Fruit fly (Drosophila melanogaster) whole organism, adult: ENCODE data around the gene Ogg1.

Experiments
- CG11617 ChIP-seq: fragments of 200-800 bp; sonication (Bioruptor generic); optimal IDR thresholded peaks from 2 replicates; lab custom pipeline; 2017; ENCODE audit warnings: mild to moderate bottlenecking, missing biosample characterization, missing genetic modification reagents, missing genetic modification characterization
- CG12768 ChIP-seq: fragments of 200-800 bp; sonication (Bioruptor generic); optimal IDR thresholded peaks from 2 replicates; lab custom pipeline; 2017; ENCODE audit warnings: missing biosample characterization, missing genetic modification characterization, mild to moderate bottlenecking, moderate library complexity, missing genetic modification reagents
- CG14711 ChIP-seq: fragments of 200-800 bp; sonication (Bioruptor generic); optimal IDR thresholded peaks from 2 replicates; lab custom pipeline; 2018; ENCODE audit warnings: missing biosample characterization, mild to moderate bottlenecking, missing genetic modification characterization, moderate library complexity
- CG1620 ChIP-seq: fragments of 200-800 bp; sonication (Bioruptor generic); optimal IDR thresholded peaks from 2 replicates; lab custom pipeline; 2016; ENCODE audit warnings: missing biosample characterization, missing genetic modification characterization
- CG33017 ChIP-seq: fragments of 200-800 bp; sonication (Bioruptor generic); optimal IDR thresholded peaks from 2 replicates; lab custom pipeline; 2018; ENCODE audit warnings: missing biosample characterization, mild to moderate bottlenecking, missing genetic modification characterization, moderate library complexity
- CG5204 ChIP-seq: fragments of 200-800 bp; sonication (Bioruptor generic); optimal IDR thresholded peaks from 2 replicates; lab custom pipeline; 2016; ENCODE audit warnings: missing biosample characterization, missing genetic modification characterization
- CG7045 ChIP-seq: fragments of 200-800 bp; sonication (Bioruptor generic); optimal IDR thresholded peaks from 2 replicates; lab custom pipeline; 2017; ENCODE audit warnings: missing biosample characterization, mild to moderate bottlenecking, missing genetic modification characterization
- CG7101 ChIP-seq: fragments of 200-800 bp; sonication (Bioruptor generic); optimal IDR thresholded peaks from 2 replicates; lab custom pipeline; 2018; ENCODE audit warnings: missing biosample characterization, mild to moderate bottlenecking, missing genetic modification characterization, moderate library complexity
- Clk ChIP-seq: fragments of 200-800 bp; sonication (Bioruptor generic); optimal IDR thresholded peaks from 2 replicates; lab custom pipeline; 2017; ENCODE audit warnings: missing biosample characterization, missing genetic modification characterization
- Crg-1 ChIP-seq: fragments of 200-800 bp; sonication (Bioruptor generic); optimal IDR thresholded peaks from 2 replicates; lab custom pipeline; 2016; ENCODE audit warnings: missing biosample characterization, missing genetic modification characterization
- Hr96 ChIP-seq: fragments of 200-800 bp; sonication (Bioruptor generic); optimal IDR thresholded peaks from 2 replicates; lab custom pipeline; 2016; ENCODE audit warnings: missing biosample characterization, missing genetic modification characterization
- Mnt ChIP-seq: fragments of 200-800 bp; sonication (Bioruptor generic); optimal IDR thresholded peaks from 2 replicates; lab custom pipeline; 2016; ENCODE audit warnings: missing biosample characterization, mild to moderate bottlenecking, missing genetic modification characterization
- bab1 ChIP-seq: fragments of 200-800 bp; sonication (Bioruptor generic); optimal IDR thresholded peaks from 3 replicates; lab custom pipeline; 2019; ENCODE audit warnings: missing biosample characterization, mild to moderate bottlenecking, missing genetic modification characterization, moderate library complexity
- cic ChIP-seq: fragments of 200-800 bp; sonication (Bioruptor generic); optimal IDR thresholded peaks from 2 replicates; lab custom pipeline; 2017; ENCODE audit warnings: missing biosample characterization, mild to moderate bottlenecking, missing genetic modification characterization, moderate library complexity
- cnc ChIP-seq, 2 experiments: fragments of >200 bp; optimal IDR thresholded peaks; 2 replicates each; lab custom pipeline; 2017
- kay ChIP-seq: fragments of 200-800 bp; sonication (Bioruptor generic); peaks from one replicate; lab custom pipeline; 2016; ENCODE audit warnings: missing biosample characterization, missing genetic modification characterization, borderline replicate concordance
- ovo ChIP-seq: fragments of 200-800 bp; sonication (Bioruptor generic); optimal IDR thresholded peaks from 2 replicates; lab custom pipeline; 2016; ENCODE audit warnings: missing biosample characterization, missing genetic modification characterization
- pad ChIP-seq: fragments of 200-800 bp; sonication (Bioruptor generic); optimal IDR thresholded peaks from 3 replicates; lab custom pipeline; 2017; ENCODE audit warnings: missing biosample characterization, missing genetic modification characterization, mild to moderate bottlenecking, moderate library complexity, missing genetic modification reagents
- tj ChIP-seq: fragments of 200-800 bp; sonication (Bioruptor generic); optimal IDR thresholded peaks from 3 replicates; lab custom pipeline; 2017; ENCODE audit warnings: missing biosample characterization, mild to moderate bottlenecking, missing genetic modification characterization, moderate library complexity
- toe ChIP-seq: fragments of 200-800 bp; sonication (Bioruptor generic); optimal IDR thresholded peaks from 2 replicates; lab custom pipeline; 2016; ENCODE audit warnings: missing biosample characterization, missing genetic modification characterization

Gene Ogg1

DNA sequence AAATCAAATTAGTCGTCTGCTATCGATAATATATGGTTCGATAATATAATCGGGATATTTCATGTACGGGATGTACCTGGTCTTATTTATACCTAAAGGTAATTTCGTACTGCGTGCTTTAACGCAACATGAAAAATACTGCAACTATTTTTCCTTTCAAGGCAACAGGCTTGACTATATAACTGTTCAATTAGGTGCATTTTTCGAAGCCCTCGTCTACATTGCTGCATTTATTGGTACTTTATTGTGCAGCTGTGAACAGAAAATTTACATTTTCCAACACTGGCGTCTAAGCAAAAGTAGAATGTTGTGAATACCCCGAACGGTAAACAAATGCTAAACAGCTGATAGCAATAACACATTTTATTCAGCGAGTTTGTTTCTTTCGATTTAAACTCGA lies at the start of gene Ogg1, which contains the start of gene Ppt1:
Gene Ogg1, plus strand, starts transcription at position 325 of the 400 bp plus-strand sequence.
Gene Ppt1, minus strand, starts transcription at position 225 of the 400 bp plus-strand sequence.
- TF ChIP-seq toe (GFP tag; lab: Kevin White, UChicago) = peak; percentile 72
- TF ChIP-seq CG7045 (GFP tag; lab: Kevin White, UChicago) = no peak
- TF ChIP-seq CG14711 (tag; lab: Kevin White, UChicago) = peak; percentile 65
- TF ChIP-seq Crg-1 (GFP tag; lab: Kevin White, UChicago) = peak; percentile 49
- TF ChIP-seq Clk (GFP tag; lab: Kevin White, UChicago) = no peak
- peak; percentile 68 for TF ChIP-seq Hr96
- TF ChIP-seq cic (GFP tag; lab: Kevin White, UChicago) = no peak
- peak; percentile 82 for TF ChIP-seq ovo (GFP tag; lab: Kevin White, UChicago)
- TF ChIP-seq tj (GFP tag; lab: Kevin White, UChicago) = peak; percentile 40
- TF ChIP-seq CG5204 = peak; percentile 38
- no peak for TF ChIP-seq cnc (optimal IDR thresholded peaks at IDR 0.05; lab: Kevin White, UChicago)
- TF ChIP-seq kay = no peak
- TF ChIP-seq pad = peak; percentile 55
- peak; percentile 81 for TF ChIP-seq bab1 (GFP tag; lab: Kevin White, UChicago)
- peak; percentile 90 for TF ChIP-seq CG1620 (GFP tag; lab: Kevin White, UChicago)
- peak; percentile 83 for TF ChIP-seq Mnt (GFP tag; lab: Kevin White, UChicago)
- no peak for TF ChIP-seq CG33017 (tag; lab: Kevin White, UChicago)
- TF ChIP-seq CG11617 (GFP tag; lab: Kevin White, UChicago) = peak; percentile 42
- TF ChIP-seq CG7101 (tag; lab: Kevin White, UChicago) = peak; percentile 75
- TF ChIP-seq CG12768 (GFP tag; lab: Kevin White, UChicago) = peak; percentile 3

DNA sequence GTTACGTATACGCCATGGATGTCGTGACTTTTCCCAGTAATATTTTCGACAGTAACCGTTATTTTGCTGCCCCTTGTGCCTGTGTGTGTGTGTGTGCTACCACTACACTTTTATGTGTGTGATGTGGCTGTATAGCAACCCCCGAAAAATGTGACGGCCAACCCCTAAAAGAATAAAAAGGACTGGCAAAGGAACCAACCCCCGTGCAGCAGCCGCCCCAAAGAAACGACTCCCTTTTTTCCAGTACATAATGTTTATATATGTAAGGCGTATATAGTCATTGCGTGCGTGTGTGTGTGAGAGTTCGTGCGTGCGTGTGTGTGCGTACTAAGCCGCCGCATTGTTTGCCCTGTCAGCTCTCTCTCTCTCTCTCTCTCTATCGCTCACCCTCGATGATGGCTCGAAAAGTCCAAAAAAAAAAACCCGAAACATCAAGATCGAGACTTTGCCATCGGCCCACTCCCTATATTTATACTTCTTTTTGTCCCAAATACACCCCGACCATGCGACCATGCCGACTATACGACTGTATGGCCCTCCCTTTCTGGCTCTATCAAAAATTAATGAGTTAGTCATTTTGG lies 49.4 kb upstream of the Ogg1 start:
- TF ChIP-seq pad (no peak), CG12768 (GFP tag; lab: Kevin White, UChicago) (no peak), Mnt (GFP tag; lab: Kevin White, UChicago) (no peak), toe (GFP tag; lab: Kevin White, UChicago) (no peak), bab1 (GFP tag; lab: Kevin White, UChicago) (no peak), CG7045 (GFP tag; lab: Kevin White, UChicago) (no peak), Hr96 (no peak), CG5204 (no peak), Clk (GFP tag; lab: Kevin White, UChicago) (no peak), CG14711 (tag; lab: Kevin White, UChicago) (no peak), CG33017 (tag; lab: Kevin White, UChicago) (no peak), CG7101 (tag; lab: Kevin White, UChicago) (no peak), CG11617 (GFP tag; lab: Kevin White, UChicago) (no peak), tj (GFP tag; lab: Kevin White, UChicago) (no peak)

DNA sequence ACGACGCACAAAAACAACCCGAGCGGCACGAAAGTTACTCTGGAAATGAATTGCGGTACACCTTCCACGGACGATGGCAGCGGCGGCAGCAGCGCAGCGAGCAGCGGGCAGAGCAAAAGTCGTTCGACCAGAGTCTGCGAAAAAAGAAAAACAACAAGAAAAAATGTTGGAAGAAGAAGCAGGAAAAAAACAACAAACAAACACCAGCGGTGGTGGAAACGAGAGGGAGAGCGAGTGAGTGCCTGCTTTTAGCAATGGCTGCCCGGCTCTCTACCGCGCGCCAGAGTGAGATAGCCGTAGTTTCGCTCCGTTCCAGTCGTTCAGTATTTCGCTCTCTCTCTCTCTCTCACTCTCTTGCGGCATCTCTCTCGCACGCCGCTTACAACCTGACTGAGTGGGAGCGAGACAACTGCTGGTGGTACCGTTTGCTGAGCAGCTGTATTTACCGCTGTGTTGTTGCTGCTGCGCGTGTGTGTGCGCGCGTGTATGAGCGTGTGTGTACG lies 39.4 kb upstream of the Ogg1 start, which contains the start of gene oc:
Gene oc, minus strand, starts transcription at position 51 of the 503 bp plus-strand sequence.
- TF ChIP-seq CG1620 (GFP tag; lab: Kevin White, UChicago) = peak; percentile 20
- peak; percentile 15 for TF ChIP-seq Hr96
- TF ChIP-seq pad = peak; percentile 73
- no peak for TF ChIP-seq CG11617 (GFP tag; lab: Kevin White, UChicago)
- peak; percentile 80 for TF ChIP-seq ovo (GFP tag; lab: Kevin White, UChicago)
- TF ChIP-seq tj (GFP tag; lab: Kevin White, UChicago) = peak; percentile 53

DNA sequence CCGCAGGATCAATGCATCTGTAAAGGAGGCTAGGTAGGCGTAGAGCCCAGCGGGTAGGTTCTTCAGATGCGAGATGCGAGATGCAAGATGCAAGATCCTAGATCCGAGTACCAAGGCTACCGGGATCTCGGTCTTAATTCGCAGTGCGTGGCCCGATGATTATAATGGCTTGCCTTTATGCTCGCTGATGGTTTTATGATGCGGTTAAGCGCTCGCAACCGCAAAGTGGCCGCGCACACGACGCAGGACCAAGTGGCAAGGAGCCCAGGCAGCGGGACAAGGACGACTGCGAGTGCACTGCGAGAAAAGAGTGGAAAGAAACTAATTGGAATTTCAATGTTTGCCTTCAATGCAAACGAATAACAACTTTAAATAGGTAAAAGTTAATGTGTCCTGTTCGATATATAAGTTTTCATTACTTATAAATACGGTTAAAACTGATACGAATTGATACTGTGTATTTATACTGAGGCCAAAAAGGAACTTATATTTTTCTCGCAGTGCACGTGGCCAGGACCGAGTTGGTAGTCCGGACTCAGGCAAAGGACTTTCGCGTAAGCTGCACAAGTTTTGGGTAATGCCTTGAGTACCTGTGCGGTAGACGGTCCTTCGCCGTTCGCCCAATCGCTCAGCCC lies 36.1 kb upstream of the Ogg1 start:
- TF ChIP-seq CG7101 (tag; lab: Kevin White, UChicago) = no peak

DNA sequence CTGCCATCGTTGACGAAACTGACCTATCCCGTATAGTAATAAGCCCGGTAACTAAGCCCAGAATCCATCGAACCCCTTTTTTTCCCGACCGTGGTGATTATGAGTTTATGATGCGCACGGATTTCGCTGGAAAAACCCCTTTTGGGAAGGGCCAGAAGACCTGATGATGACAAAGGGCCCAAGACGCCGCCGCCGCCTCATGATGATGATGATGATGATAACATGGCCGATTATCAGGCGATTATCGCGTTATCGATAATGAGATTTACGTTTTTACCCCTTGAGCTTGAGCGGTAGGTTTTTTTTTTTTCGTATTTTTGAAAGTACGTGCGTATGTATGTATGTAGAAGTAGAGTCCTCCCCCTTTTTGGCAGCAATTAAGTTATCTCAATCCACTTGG lies 34.9 kb upstream of the Ogg1 start:
- no peak for TF ChIP-seq CG1620 (GFP tag; lab: Kevin White, UChicago)
- no peak for TF ChIP-seq Crg-1 (GFP tag; lab: Kevin White, UChicago)

DNA sequence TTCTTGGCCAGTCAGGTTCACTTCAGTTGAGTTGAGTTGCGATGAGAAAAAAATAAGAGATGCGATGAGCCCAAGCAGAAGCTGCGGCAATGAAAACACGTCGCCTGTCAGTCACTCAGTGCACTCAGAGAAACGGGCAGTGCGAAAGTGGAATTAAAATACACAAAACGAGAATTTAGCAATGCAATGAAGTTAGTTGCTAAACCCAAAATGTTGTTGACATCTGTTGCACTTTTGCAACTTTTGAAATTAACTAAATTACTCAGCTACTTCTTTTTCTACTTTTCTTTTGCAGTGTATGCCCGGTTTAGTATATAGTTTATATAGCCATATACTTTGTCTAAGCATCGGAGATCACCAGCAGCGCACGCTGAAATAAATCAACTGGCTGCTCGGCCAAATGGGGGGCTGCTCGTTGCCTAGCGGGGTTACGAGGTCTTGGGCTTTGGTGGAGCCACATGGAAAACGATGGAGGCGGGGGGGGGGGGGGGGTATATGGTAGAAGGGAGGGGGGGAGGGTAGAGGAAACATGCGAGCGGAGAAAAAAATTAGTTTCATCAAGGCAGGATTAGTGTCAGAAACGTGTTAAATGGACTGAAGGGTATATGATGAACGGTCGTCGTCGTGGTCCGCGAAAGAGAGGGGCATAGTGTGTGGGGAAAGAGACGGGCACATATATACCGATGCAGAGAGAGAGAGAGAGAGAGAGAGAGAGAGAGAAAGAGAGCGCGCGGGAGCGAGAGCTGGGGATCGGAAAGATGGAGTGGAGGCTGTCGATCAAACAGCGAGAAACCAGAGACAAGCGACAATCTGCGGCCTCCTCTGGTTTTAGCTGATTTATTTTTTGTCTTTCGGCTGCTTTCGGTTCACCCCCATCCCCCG lies 33.3 kb upstream of the Ogg1 start:
- TF ChIP-seq CG5204 (no peak), CG1620 (GFP tag; lab: Kevin White, UChicago) (no peak)
